Worm (Caenorhabditis elegans) whole organism, L2 larva: ENCODE results near the gene clec-118.

Experiments used
- egl-27 ChIP-seq: sonication (generic microtip); optimal IDR thresholded peaks from 3 replicates; lab custom pipeline; 2017; ENCODE audit warnings: missing biosample characterization, missing genetic modification reagents, missing genetic modification characterization
- nhr-25 ChIP-seq: fragments of 150-350 bp; sonication (generic microtip); optimal IDR thresholded peaks from 3 replicates; lab custom pipeline; 2014; ENCODE audit warnings: missing biosample characterization, missing genetic modification characterization

- TF ChIP-seq nhr-25 (tag; lab: Kevin White, UChicago) = no peak
- no peak for TF ChIP-seq egl-27 (tag; lab: Kevin White, UChicago)
Measured at ce11 chrII:596702-597101, 15.6 kb downstream of the clec-118 start.
